Fruit fly (Drosophila melanogaster) whole organism, embryonic: ENCODE results near the gene CG17154.

Experiments used
- Asciz ChIP-seq: fragments of 200-800 bp; sonication (Bioruptor generic); optimal IDR thresholded peaks from 2 replicates; lab custom pipeline; 2017; ENCODE audit warnings: missing biosample characterization, mild to moderate bottlenecking, missing genetic modification characterization, missing genetic modification reagents
- Awh ChIP-seq: fragments of 200-800 bp; sonication (Bioruptor generic); IDR thresholded peaks from 2 replicates; pipeline ENCODE4, ENCODE4 v1.3.6; 2022; ENCODE audit warnings: missing biosample characterization, missing genetic modification characterization
- Bgb ChIP-seq: fragments of 200-800 bp; sonication (Bioruptor generic); IDR thresholded peaks from 2 replicates; pipeline ENCODE4 v1.3.6; 2022; ENCODE audit warnings: missing biosample characterization, missing genetic modification characterization; ENCODE audit not compliant: partially characterized antibody
- CG10147 ChIP-seq: fragments of 200-800 bp; sonication (Bioruptor generic); optimal IDR thresholded peaks from 2 replicates; lab custom pipeline; 2019; ENCODE audit warnings: missing biosample characterization, mild to moderate bottlenecking, missing genetic modification characterization, moderate library complexity
- CG10654 ChIP-seq: fragments of 200-800 bp; sonication (Bioruptor generic); optimal IDR thresholded peaks from 2 replicates; lab custom pipeline; 2016; ENCODE audit warnings: missing biosample characterization, missing genetic modification characterization
- CG11093 ChIP-seq: fragments of 200-800 bp; sonication (Bioruptor generic); IDR thresholded peaks from 3 replicates; pipeline ENCODE4 v1.3.6; 2022; ENCODE audit warnings: missing biosample characterization, missing genetic modification characterization
- CG11560 ChIP-seq: fragments of 200-800 bp; sonication (Bioruptor generic); IDR thresholded peaks from 3 replicates; pipeline ENCODE4 v1.3.6; 2022; ENCODE audit warnings: missing biosample characterization, missing genetic modification characterization
- CG13287 ChIP-seq: fragments of 200-800 bp; sonication (Bioruptor generic); IDR thresholded peaks from 2 replicates; pipeline ENCODE4 v1.3.6; 2022; ENCODE audit warnings: missing biosample characterization, missing genetic modification characterization; ENCODE audit not compliant: partially characterized antibody
- CG13624 ChIP-seq: fragments of 200-800 bp; sonication (Bioruptor generic); optimal IDR thresholded peaks from 2 replicates; lab custom pipeline; 2016; ENCODE audit warnings: missing biosample characterization, missing genetic modification characterization
- CG14014 ChIP-seq: fragments of 200-800 bp; sonication (Bioruptor generic); IDR thresholded peaks from 2 replicates; pipeline ENCODE4 v1.3.6; 2022; ENCODE audit warnings: missing biosample characterization, missing genetic modification characterization
- CG15479 ChIP-seq: fragments of 200-800 bp; sonication (Bioruptor generic); optimal IDR thresholded peaks from 3 replicates; lab custom pipeline; 2019; ENCODE audit warnings: missing biosample characterization, mild to moderate bottlenecking, missing genetic modification characterization, moderate library complexity
- CG1832 ChIP-seq: fragments of 200-800 bp; sonication (Bioruptor generic); optimal IDR thresholded peaks from 2 replicates; lab custom pipeline; 2017; ENCODE audit warnings: missing biosample characterization, mild to moderate bottlenecking, missing genetic modification characterization, inconsistent platforms
- CG30431 ChIP-seq: fragments of 200-800 bp; sonication (Bioruptor generic); optimal IDR thresholded peaks from 2 replicates; lab custom pipeline; 2017; ENCODE audit warnings: missing biosample characterization, missing genetic modification characterization
- CG31365 ChIP-seq: fragments of 200-800 bp; sonication (Bioruptor generic); optimal IDR thresholded peaks from 2 replicates; lab custom pipeline; 2018; ENCODE audit warnings: missing biosample characterization, mild to moderate bottlenecking, missing genetic modification characterization
- CG3995 ChIP-seq: fragments of 200-800 bp; sonication (Bioruptor generic); optimal IDR thresholded peaks from 3 replicates; lab custom pipeline; 2016; ENCODE audit warnings: missing biosample characterization, missing genetic modification characterization
- CG4282 ChIP-seq: fragments of 200-800 bp; sonication (Bioruptor generic); optimal IDR thresholded peaks from 2 replicates; lab custom pipeline; 2016; ENCODE audit warnings: missing biosample characterization, missing genetic modification characterization
- CG4360 ChIP-seq: fragments of 200-800 bp; sonication (Bioruptor generic); IDR thresholded peaks from 2 replicates; pipeline ENCODE4 v1.3.6; 2022; ENCODE audit warnings: missing biosample characterization, missing genetic modification characterization
- CG8290 ChIP-seq, 3 experiments: fragments of 200-800 bp; sonication (Bioruptor generic); optimal IDR thresholded peaks; 2 replicates each; lab custom pipeline; 2016 to 2019; ENCODE audit warnings: missing biosample characterization in 3 of 3, missing genetic modification characterization in 3 of 3, mild to moderate bottlenecking in 2 of 3, moderate library complexity in 1 of 3
- CG8478 ChIP-seq: fragments of >200 bp; optimal IDR thresholded peaks from 2 replicates; lab custom pipeline; 2018
- CG8765 ChIP-seq: fragments of 200-800 bp; sonication (Bioruptor generic); IDR thresholded peaks from 2 replicates; pipeline ENCODE4 v1.3.6; 2022; ENCODE audit warnings: missing biosample characterization, missing genetic modification characterization
- CrebB ChIP-seq: fragments of 200-800 bp; sonication (Bioruptor generic); optimal IDR thresholded peaks from 3 replicates; lab custom pipeline; 2018; ENCODE audit warnings: missing biosample characterization, mild to moderate bottlenecking, missing genetic modification characterization
- D19A ChIP-seq: fragments of 200-800 bp; optimal IDR thresholded peaks from 3 replicates; lab custom pipeline; 2019; ENCODE audit warnings: missing biosample characterization, mild to moderate bottlenecking, missing genetic modification characterization, moderate library complexity
- Dek ChIP-seq: fragments of 200-800 bp; sonication (Bioruptor generic); optimal IDR thresholded peaks from 3 replicates; lab custom pipeline; 2019; ENCODE audit warnings: missing biosample characterization, mild to moderate bottlenecking, missing genetic modification characterization, moderate library complexity
- Dip3 ChIP-seq: fragments of 200-800 bp; sonication (Bioruptor generic); optimal IDR thresholded peaks from 3 replicates; lab custom pipeline; 2016; ENCODE audit warnings: missing biosample characterization, missing genetic modification characterization
- Ets65A ChIP-seq: fragments of 200-800 bp; sonication (Bioruptor generic); peaks from one replicate; lab custom pipeline; 2016; ENCODE audit warnings: missing biosample characterization, missing genetic modification characterization
- Fer1 ChIP-seq: fragments of 200-800 bp; sonication (Bioruptor generic); optimal IDR thresholded peaks from 2 replicates; lab custom pipeline; 2017; ENCODE audit warnings: missing biosample characterization, mild to moderate bottlenecking, missing genetic modification characterization
- Fer3 ChIP-seq: fragments of 200-800 bp; sonication (Bioruptor generic); optimal IDR thresholded peaks from 2 replicates; lab custom pipeline; 2018; ENCODE audit warnings: missing biosample characterization, mild to moderate bottlenecking, missing genetic modification characterization, moderate library complexity
- Gug ChIP-seq: fragments of 200-800 bp; sonication (Bioruptor generic); IDR thresholded peaks from 4 replicates; pipeline ENCODE4 v1.3.6; 2022; ENCODE audit warnings: missing biosample characterization, missing genetic modification characterization
- H2.0 ChIP-seq: fragments of 200-800 bp; sonication (Bioruptor generic); IDR thresholded peaks from 2 replicates; pipeline ENCODE4 v1.3.6; 2022; ENCODE audit warnings: missing biosample characterization, missing genetic modification characterization
- HmgZ ChIP-seq: fragments of 200-800 bp; sonication (Bioruptor generic); optimal IDR thresholded peaks from 2 replicates; lab custom pipeline; 2018; ENCODE audit warnings: missing biosample characterization, mild to moderate bottlenecking, missing genetic modification characterization
- Hr3 ChIP-seq: fragments of 200-800 bp; sonication (Bioruptor generic); optimal IDR thresholded peaks from 3 replicates; lab custom pipeline; 2016; ENCODE audit warnings: missing biosample characterization, missing genetic modification characterization
- MESR4 ChIP-seq: fragments of 200-800 bp; sonication (Bioruptor generic); optimal IDR thresholded peaks from 2 replicates; lab custom pipeline; 2018; ENCODE audit warnings: missing biosample characterization, mild to moderate bottlenecking, missing genetic modification characterization, moderate library complexity
- Mad ChIP-seq: fragments of 200-800 bp; sonication (Bioruptor generic); optimal IDR thresholded peaks from 2 replicates; lab custom pipeline; 2016; ENCODE audit warnings: missing biosample characterization, missing genetic modification characterization
- Nf-YC ChIP-seq: fragments of 200-800 bp; optimal IDR thresholded peaks from 3 replicates; lab custom pipeline; 2019; ENCODE audit warnings: missing biosample characterization, mild to moderate bottlenecking, missing genetic modification characterization, moderate library complexity
- Usf ChIP-seq: fragments of 200-800 bp; sonication (Bioruptor generic); optimal IDR thresholded peaks from 2 replicates; lab custom pipeline; 2017; ENCODE audit warnings: missing genotype, missing biosample characterization, missing genetic modification characterization
- Xbp1 ChIP-seq: fragments of 200-800 bp; sonication (Bioruptor generic); optimal IDR thresholded peaks from 3 replicates; lab custom pipeline; 2016; ENCODE audit warnings: missing biosample characterization, mild to moderate bottlenecking, missing genetic modification characterization
- YL-1 ChIP-seq: fragments of 200-800 bp; sonication (Bioruptor generic); optimal IDR thresholded peaks from 3 replicates; lab custom pipeline; 2017; ENCODE audit warnings: missing biosample characterization, mild to moderate bottlenecking, missing genetic modification characterization
- caup ChIP-seq: fragments of 200-800 bp; sonication (Bioruptor generic); optimal IDR thresholded peaks from 3 replicates; lab custom pipeline; 2017; ENCODE audit warnings: missing biosample characterization, mild to moderate bottlenecking, missing genetic modification characterization, moderate library complexity; ENCODE audit not compliant: severe bottlenecking
- ci ChIP-seq: fragments of 200-800 bp; sonication (Bioruptor generic); IDR thresholded peaks from 3 replicates; pipeline ENCODE4 v1.3.6; 2022; ENCODE audit warnings: missing biosample characterization, missing genetic modification characterization
- crp ChIP-seq, 2 experiments: fragments of 200-800 bp; sonication (Bioruptor generic); optimal IDR thresholded peaks; 2 replicates in 1 of 2; 3 replicates in 1 of 2; lab custom pipeline; 2017; ENCODE audit warnings: missing biosample characterization in 2 of 2, missing genetic modification characterization in 2 of 2, mild to moderate bottlenecking in 1 of 2, moderate library complexity in 1 of 2
- dysf ChIP-seq: fragments of 200-800 bp; sonication (Bioruptor generic); IDR thresholded peaks from 3 replicates; pipeline ENCODE4 v1.3.6; 2022; ENCODE audit warnings: missing biosample characterization, missing genetic modification characterization
- eyg ChIP-seq: fragments of 200-800 bp; sonication (Bioruptor generic); optimal IDR thresholded peaks from 3 replicates; lab custom pipeline; 2016; ENCODE audit warnings: missing biosample characterization, missing genetic modification characterization
- lilli ChIP-seq: fragments of 200-800 bp; sonication (Bioruptor generic); optimal IDR thresholded peaks from 3 replicates; lab custom pipeline; 2016; ENCODE audit warnings: missing biosample characterization, missing genetic modification characterization
- nerfin-1 ChIP-seq: fragments of 200-800 bp; sonication (Bioruptor generic); optimal IDR thresholded peaks from 3 replicates; lab custom pipeline; 2019; ENCODE audit warnings: missing biosample characterization, mild to moderate bottlenecking, missing genetic modification characterization, moderate library complexity
- onecut ChIP-seq: fragments of 200-800 bp; sonication (Bioruptor generic); IDR thresholded peaks from 2 replicates; pipeline ENCODE4 v1.3.6; 2022; ENCODE audit warnings: missing biosample characterization, missing genetic modification characterization
- pfk ChIP-seq: fragments of 200-800 bp; sonication (Bioruptor generic); optimal IDR thresholded peaks from 2 replicates; lab custom pipeline; 2018; ENCODE audit warnings: missing biosample characterization, mild to moderate bottlenecking, missing genetic modification characterization, moderate library complexity
- slp2 ChIP-seq: fragments of 200-800 bp; sonication (Bioruptor generic); optimal IDR thresholded peaks from 2 replicates; lab custom pipeline; 2016; ENCODE audit warnings: missing biosample characterization, missing genetic modification characterization
- vnd ChIP-seq: fragments of 200-800 bp; sonication (Bioruptor generic); IDR thresholded peaks from 3 replicates; pipeline ENCODE4 v1.3.6; 2022; ENCODE audit warnings: missing biosample characterization, missing genetic modification characterization; ENCODE audit not compliant: partially characterized antibody

CG17154 gene

DNA sequence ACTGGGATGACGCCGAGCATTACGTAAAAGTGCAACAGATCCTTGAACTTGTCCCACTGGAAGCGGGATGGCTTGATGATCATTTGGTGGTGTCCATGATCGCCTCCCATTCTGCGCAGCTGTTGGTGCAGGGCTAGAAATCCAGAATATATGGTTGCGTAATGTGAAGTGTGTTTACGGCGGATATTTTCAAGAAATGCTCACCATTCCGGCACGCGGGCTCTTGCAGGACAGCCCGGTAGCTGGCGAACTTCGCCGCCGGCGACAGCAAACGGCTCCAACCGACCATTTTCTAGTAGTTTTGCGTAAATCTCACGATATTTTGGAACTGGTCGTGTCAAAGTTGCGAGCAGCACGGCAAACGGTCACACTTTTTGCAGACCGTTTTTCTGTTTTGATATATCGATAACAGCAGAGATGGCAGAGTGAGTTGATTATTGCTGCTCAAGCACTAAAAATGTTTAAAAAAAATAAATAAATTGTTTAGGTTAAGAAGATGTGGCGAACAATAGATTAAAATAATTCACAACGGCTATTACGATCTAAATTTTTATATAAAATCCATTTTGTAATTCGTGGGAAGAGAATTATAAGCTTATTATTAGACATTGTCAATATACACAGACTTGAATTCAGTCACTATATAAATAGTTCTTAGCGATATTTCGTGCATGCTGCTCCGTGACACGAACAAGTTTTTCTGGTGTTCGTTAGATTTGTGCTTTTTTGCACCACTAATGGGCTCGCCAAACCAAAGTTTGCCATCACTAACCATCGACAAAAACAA, 49.9 kb downstream of the CG17154 start, which contains the start of the genes ND-SGDH and RhoGAP68F (continued):
- TF ChIP-seq CG13624 (GFP tag; lab: Kevin White, UChicago) = peak; percentile 69
- TF ChIP-seq nerfin-1 (tag; lab: Kevin White, UChicago) = peak; percentile 62
- peak; percentile 90 for TF ChIP-seq Bgb
- peak in 1 of 2 experiments; percentile 40 for TF ChIP-seq crp (GFP tag; optimal IDR thresholded peaks at IDR 0.05; lab: Kevin White, UChicago)
- peak; percentile 68 for TF ChIP-seq CG10654 (GFP tag; lab: Kevin White, UChicago)
- TF ChIP-seq onecut (GFP tag; lab: Robert Waterston, UW) = peak; percentile 34
- TF ChIP-seq CG14014 (GFP tag; lab: Robert Waterston, UW) = peak; percentile 61; the same call in 1 of the 2 replicates
- peak; percentile 72 for TF ChIP-seq HmgZ
- TF ChIP-seq Gug (GFP tag; lab: Robert Waterston, UW) = peak; percentile 72; the same call in 2 of the 4 replicates
- TF ChIP-seq eyg (GFP tag; lab: Kevin White, UChicago) = peak; percentile 9
- TF ChIP-seq CrebB (tag; lab: Kevin White, UChicago) = no peak
- TF ChIP-seq CG11093 = peak; percentile 54; the same call in 1 of the 3 replicates
- peak; percentile 67 for TF ChIP-seq Fer3 (tag; lab: Kevin White, UChicago)
- peak; percentile 95 for TF ChIP-seq CG13287 (GFP tag; lab: Robert Waterston, UW)
- TF ChIP-seq lilli = peak; percentile 87
- no peak for TF ChIP-seq CG1832
- TF ChIP-seq CG8478 (lab: Kevin White, UChicago) = no peak
- TF ChIP-seq CG8765 (GFP tag; lab: Robert Waterston, UW) = no peak
- TF ChIP-seq Asciz = no peak
- TF ChIP-seq D19A = peak; percentile 42
- peak; percentile 3 for TF ChIP-seq YL-1 (GFP tag; lab: Kevin White, UChicago)
- TF ChIP-seq Nf-YC (tag; lab: Kevin White, UChicago) = peak; percentile 71
- TF ChIP-seq Hr3 (GFP tag; lab: Kevin White, UChicago) = peak; percentile 81
- peak; percentile 67 for TF ChIP-seq Dek (tag; lab: Kevin White, UChicago)
- TF ChIP-seq vnd (GFP tag; lab: Robert Waterston, UW) = peak; percentile 99
- no peak for TF ChIP-seq pfk (GFP tag; lab: Kevin White, UChicago)
- TF ChIP-seq Xbp1 (GFP tag; lab: Kevin White, UChicago) = peak; percentile 83
- TF ChIP-seq Usf = peak; percentile 52
- TF ChIP-seq Fer1 = peak; percentile 30
- TF ChIP-seq Awh (GFP tag; lab: Robert Waterston, UW) = no peak
- peak; percentile 91 for TF ChIP-seq CG3995 (GFP tag; lab: Kevin White, UChicago)
- no peak for TF ChIP-seq CG4360 (GFP tag; lab: Robert Waterston, UW)
- TF ChIP-seq Mad (GFP tag; lab: Kevin White, UChicago) = peak; percentile 61
- TF ChIP-seq dysf (GFP tag; lab: Robert Waterston, UW) = peak; percentile 80
- peak; percentile 51 for TF ChIP-seq caup
- no peak; the same call in 2 of the 3 replicates for TF ChIP-seq CG11560 (tag; lab: Robert Waterston, UW)
- TF ChIP-seq CG15479 = no peak
- 0 out of 3 replicates have a peak, but pooled peaks have one; percentile 41 for TF ChIP-seq ci (GFP tag; lab: Robert Waterston, UW)
- TF ChIP-seq CG8290 (GFP tag; optimal IDR thresholded peaks at IDR 0.05; lab: Kevin White, UChicago) = peak; percentile 40
- TF ChIP-seq CG8290 (tag; optimal IDR thresholded peaks at IDR 0.05; lab: Kevin White, UChicago) = peak; percentile 56 to 58
- peak; percentile 78 for TF ChIP-seq MESR4
- TF ChIP-seq slp2 (GFP tag; lab: Kevin White, UChicago) = peak; percentile 58
- TF ChIP-seq CG10147 (GFP tag; lab: Kevin White, UChicago) = peak; percentile 73
- TF ChIP-seq CG31365 (tag; lab: Kevin White, UChicago) = no peak
- TF ChIP-seq CG4282 = peak; percentile 20
- peak; percentile 49 for TF ChIP-seq CG30431 (GFP tag; lab: Kevin White, UChicago)
- TF ChIP-seq Ets65A = peak; percentile 95
- peak; percentile 46; the same call in 1 of the 2 replicates for TF ChIP-seq H2.0 (GFP tag; lab: Robert Waterston, UW)
- TF ChIP-seq Dip3 (GFP tag; lab: Kevin White, UChicago) = peak; percentile 82
